Fruit fly (Drosophila melanogaster) whole organism, pupa: Measurements from ENCODE around the gene O-fut2.

ENCODE experiments used
- CG12605 ChIP-seq: fragments of 200-800 bp; sonication (Bioruptor generic); IDR thresholded peaks from 2 replicates; pipeline ENCODE4 v1.3.6; 2022; ENCODE audit warnings: missing biosample characterization, missing genetic modification characterization
- CG17806 ChIP-seq: fragments of 200-800 bp; sonication (Bioruptor generic); optimal IDR thresholded peaks from 2 replicates; lab custom pipeline; 2018; ENCODE audit warnings: missing biosample characterization, mild to moderate bottlenecking, missing genetic modification characterization, moderate library complexity
- CG34367 ChIP-seq: fragments of 200-800 bp; sonication (Bioruptor generic); optimal IDR thresholded peaks from 2 replicates; lab custom pipeline; 2018; ENCODE audit warnings: missing biosample characterization, mild to moderate bottlenecking, missing genetic modification characterization
- CG8301 ChIP-seq: fragments of 200-800 bp; sonication (Bioruptor generic); optimal IDR thresholded peaks from 2 replicates; lab custom pipeline; 2018; ENCODE audit warnings: missing biosample characterization, mild to moderate bottlenecking, missing genetic modification characterization

dm6 chrX:1482840-1483518 is 17.2 kb upstream of the O-fut2 start, which contains the start of the genes sta and inc:
- TF ChIP-seq CG34367 (tag; lab: Kevin White, UChicago) = peak; percentile 44
- no peak for TF ChIP-seq CG17806 (tag; lab: Kevin White, UChicago)
- TF ChIP-seq CG8301 (tag; lab: Kevin White, UChicago) = peak; percentile 16
- peak; percentile 46 for TF ChIP-seq CG12605 (GFP tag; lab: Robert Waterston, UW)
